Worm (Caenorhabditis elegans) whole organism, L2 larva: ENCODE results near the gene F54D5.17.

ENCODE experiments used
- C34F6.9 ChIP-seq: fragments of 150-350 bp; optimal IDR thresholded peaks from 2 replicates; lab custom pipeline; 2014; ENCODE audit warnings: missing biosample characterization, missing genetic modification characterization
- F13H6.1 ChIP-seq: sonication (generic microtip); optimal IDR thresholded peaks from 2 replicates; lab custom pipeline; 2016; ENCODE audit warnings: missing genetic modification characterization, missing compliant biosample characterization
- R02D3.7 ChIP-seq: fragments of 150-350 bp; optimal IDR thresholded peaks from 2 replicates; lab custom pipeline; 2014; ENCODE audit warnings: missing biosample characterization, missing genetic modification characterization
- Y55F3AM.14 ChIP-seq: fragments of 200-800 bp; sonication (Bioruptor generic); optimal IDR thresholded peaks from 2 replicates; lab custom pipeline; 2018; ENCODE audit warnings: mild to moderate bottlenecking, missing genetic modification characterization, missing compliant biosample characterization
- ZK546.5 ChIP-seq: sonication (generic microtip); optimal IDR thresholded peaks from 2 replicates; lab custom pipeline; 2017; ENCODE audit warnings: missing biosample characterization, missing genetic modification characterization
- alr-1 ChIP-seq: fragments of 150-350 bp; optimal IDR thresholded peaks from 2 replicates; lab custom pipeline; 2014; ENCODE audit warnings: missing biosample characterization, missing genetic modification characterization
- aly-2 ChIP-seq: fragments of 150-350 bp; optimal IDR thresholded peaks from 2 replicates; lab custom pipeline; 2014; ENCODE audit warnings: missing biosample characterization, missing genetic modification characterization
- ama-1 ChIP-seq: fragments of 150-350 bp; optimal IDR thresholded peaks from 2 replicates; lab custom pipeline; 2018; ENCODE audit warnings: inconsistent platforms
- blmp-1 ChIP-seq: sonication (generic microtip); optimal IDR thresholded peaks from 2 replicates; lab custom pipeline; 2017; ENCODE audit warnings: missing genetic modification characterization, mild to moderate bottlenecking, missing compliant biosample characterization, antibody characterized with exemption, moderate library complexity; ENCODE audit not compliant: insufficient read depth
- ceh-16 ChIP-seq: fragments of 150-350 bp; optimal IDR thresholded peaks from 2 replicates; lab custom pipeline; 2014; ENCODE audit warnings: missing biosample characterization, missing genetic modification characterization
- ceh-82 ChIP-seq: fragments of 150-350 bp; optimal IDR thresholded peaks from 2 replicates; lab custom pipeline; 2014; ENCODE audit warnings: missing biosample characterization, missing genetic modification characterization
- crh-2 ChIP-seq: sonication (generic microtip); optimal IDR thresholded peaks from 2 replicates; lab custom pipeline; 2017; ENCODE audit warnings: missing biosample characterization, missing genetic modification characterization
- dmd-4 ChIP-seq: sonication (generic microtip); optimal IDR thresholded peaks from 2 replicates; lab custom pipeline; 2017; ENCODE audit warnings: missing biosample characterization, missing genetic modification characterization
- egl-27 ChIP-seq: sonication (generic microtip); optimal IDR thresholded peaks from 3 replicates; lab custom pipeline; 2017; ENCODE audit warnings: missing biosample characterization, missing genetic modification reagents, missing genetic modification characterization
- elt-1 ChIP-seq: fragments of 150-350 bp; optimal IDR thresholded peaks from 2 replicates; lab custom pipeline; 2014; ENCODE audit warnings: missing biosample characterization, missing genetic modification characterization
- elt-3 ChIP-seq: sonication (generic microtip); optimal IDR thresholded peaks from 2 replicates; lab custom pipeline; 2017; ENCODE audit warnings: missing biosample characterization, missing genetic modification characterization
- fos-1 ChIP-seq: fragments of 150-350 bp; optimal IDR thresholded peaks from 2 replicates; lab custom pipeline; 2014; ENCODE audit warnings: missing biosample characterization, missing genetic modification characterization
- gmeb-1 ChIP-seq: fragments of 150-350 bp; optimal IDR thresholded peaks from 2 replicates; lab custom pipeline; 2014; ENCODE audit warnings: missing biosample characterization, missing genetic modification characterization
- lin-11 ChIP-seq: fragments of 150-350 bp; sonication (generic microtip); optimal IDR thresholded peaks from 2 replicates; lab custom pipeline; 2014; ENCODE audit warnings: missing biosample characterization, missing genetic modification characterization, inconsistent platforms, mixed read lengths
- lin-13 ChIP-seq: fragments of 150-350 bp; optimal IDR thresholded peaks from 2 replicates; lab custom pipeline; 2014; ENCODE audit warnings: missing biosample characterization, missing genetic modification reagents, missing genetic modification characterization
- lin-39 ChIP-seq: fragments of 150-350 bp; optimal IDR thresholded peaks from 2 replicates; lab custom pipeline; 2014; ENCODE audit warnings: missing biosample characterization, missing genetic modification reagents, missing genetic modification characterization
- lsy-2 ChIP-seq, 2 experiments: fragments of 150-350 bp in 1 of 2; sonication (generic microtip) in 1 of 2; optimal IDR thresholded peaks; 2 replicates each; lab custom pipeline; 2014 to 2017; ENCODE audit warnings: missing biosample characterization in 2 of 2, missing genetic modification characterization in 2 of 2
- mab-5 ChIP-seq: fragments of 150-350 bp; optimal IDR thresholded peaks from 2 replicates; lab custom pipeline; 2014; ENCODE audit warnings: missing biosample characterization, missing genetic modification characterization
- mbf-1 ChIP-seq: sonication (generic microtip); optimal IDR thresholded peaks from 2 replicates; lab custom pipeline; 2017; ENCODE audit warnings: missing biosample characterization, missing genetic modification characterization
- mdl-1 ChIP-seq, 2 experiments: fragments of 150-350 bp in 1 of 2; sonication (generic microtip) in 1 of 2; optimal IDR thresholded peaks; 2 replicates each; lab custom pipeline; 2017; ENCODE audit warnings: missing biosample characterization in 2 of 2, missing genetic modification characterization in 2 of 2
- nhr-10 ChIP-seq: sonication (generic microtip); optimal IDR thresholded peaks from 2 replicates; lab custom pipeline; 2017; ENCODE audit warnings: missing biosample characterization, missing genetic modification characterization
- nhr-11 ChIP-seq: fragments of 150-350 bp; optimal IDR thresholded peaks from 2 replicates; lab custom pipeline; 2014; ENCODE audit warnings: missing biosample characterization, missing genetic modification characterization
- nhr-12 ChIP-seq: fragments of 150-350 bp; optimal IDR thresholded peaks from 2 replicates; lab custom pipeline; 2014; ENCODE audit warnings: missing biosample characterization, missing genetic modification characterization
- nhr-129 ChIP-seq: fragments of 150-350 bp; optimal IDR thresholded peaks from 2 replicates; lab custom pipeline; 2014; ENCODE audit warnings: missing biosample characterization, missing genetic modification characterization
- nhr-21 ChIP-seq: fragments of 150-350 bp; optimal IDR thresholded peaks from 2 replicates; lab custom pipeline; 2014; ENCODE audit warnings: missing biosample characterization, missing genetic modification characterization
- nhr-23 ChIP-seq: fragments of 150-350 bp; optimal IDR thresholded peaks from 2 replicates; lab custom pipeline; 2014; ENCODE audit warnings: missing biosample characterization, missing genetic modification reagents, missing genetic modification characterization
- nhr-237 ChIP-seq: fragments of 150-350 bp; optimal IDR thresholded peaks from 2 replicates; lab custom pipeline; 2014; ENCODE audit warnings: missing biosample characterization, missing genetic modification characterization
- nhr-25 ChIP-seq: fragments of 150-350 bp; sonication (generic microtip); optimal IDR thresholded peaks from 3 replicates; lab custom pipeline; 2014; ENCODE audit warnings: missing biosample characterization, missing genetic modification characterization
- nhr-6 ChIP-seq: fragments of 150-350 bp; optimal IDR thresholded peaks from 2 replicates; lab custom pipeline; 2014; ENCODE audit warnings: missing biosample characterization, missing genetic modification characterization
- nhr-77 ChIP-seq: fragments of 150-350 bp; optimal IDR thresholded peaks from 2 replicates; lab custom pipeline; 2014; ENCODE audit warnings: missing biosample characterization, missing genetic modification characterization
- peb-1 ChIP-seq: fragments of 150-350 bp; optimal IDR thresholded peaks from 2 replicates; lab custom pipeline; 2014; ENCODE audit warnings: missing biosample characterization, missing genetic modification characterization
- sem-4 ChIP-seq: fragments of 150-350 bp; optimal IDR thresholded peaks from 2 replicates; lab custom pipeline; 2014; ENCODE audit warnings: missing biosample characterization, missing genetic modification reagents, missing genetic modification characterization
- skn-1 ChIP-seq: sonication (generic microtip); optimal IDR thresholded peaks from 2 replicates; lab custom pipeline; 2017; ENCODE audit warnings: missing biosample characterization, missing genetic modification characterization
- sma-3 ChIP-seq: sonication (generic microtip); optimal IDR thresholded peaks from 2 replicates; lab custom pipeline; 2016; ENCODE audit warnings: missing genetic modification reagents, missing genetic modification characterization, missing compliant biosample characterization
- sma-9 ChIP-seq, 2 experiments: fragments of 150-350 bp in 1 of 2; sonication (generic microtip) in 1 of 2; optimal IDR thresholded peaks; 2 replicates each; lab custom pipeline; 2014 to 2016; ENCODE audit warnings: missing genetic modification characterization in 2 of 2, mild to moderate bottlenecking in 1 of 2, missing biosample characterization in 1 of 2, missing compliant biosample characterization in 1 of 2, missing genetic modification reagents in 1 of 2, moderate library complexity in 1 of 2
- snpc-4 ChIP-seq: fragments of 150-350 bp; optimal IDR thresholded peaks from 2 replicates; lab custom pipeline; 2014; ENCODE audit warnings: missing biosample characterization, missing genetic modification characterization
- unc-39 ChIP-seq: fragments of 150-350 bp; optimal IDR thresholded peaks from 2 replicates; lab custom pipeline; 2014; ENCODE audit warnings: missing biosample characterization, missing genetic modification characterization
- unc-55 ChIP-seq: fragments of 150-350 bp; sonication (generic microtip); optimal IDR thresholded peaks from 3 replicates; lab custom pipeline; 2014; ENCODE audit warnings: missing biosample characterization, missing genetic modification reagents, missing genetic modification characterization
- unc-62 ChIP-seq: fragments of 150-350 bp; optimal IDR thresholded peaks from 2 replicates; lab custom pipeline; 2014; ENCODE audit warnings: missing biosample characterization, missing genetic modification reagents, missing genetic modification characterization
- zag-1 ChIP-seq: fragments of 150-350 bp; optimal IDR thresholded peaks from 2 replicates; lab custom pipeline; 2014; ENCODE audit warnings: missing biosample characterization, missing genetic modification characterization
- ztf-1 ChIP-seq: fragments of 200-800 bp; sonication (Bioruptor generic); conservative IDR thresholded peaks from 2 replicates; pipeline ENCODE4 v1.3.6; 2022; ENCODE audit warnings: missing genetic modification characterization, missing compliant biosample characterization
- ztf-11 ChIP-seq: sonication (generic microtip); optimal IDR thresholded peaks from 2 replicates; lab custom pipeline; 2017; ENCODE audit warnings: missing biosample characterization, missing genetic modification characterization
- ztf-4 ChIP-seq: fragments of 150-350 bp; optimal IDR thresholded peaks from 2 replicates; lab custom pipeline; 2014; ENCODE audit warnings: missing biosample characterization, missing genetic modification characterization

The F54D5.17 gene

DNA sequence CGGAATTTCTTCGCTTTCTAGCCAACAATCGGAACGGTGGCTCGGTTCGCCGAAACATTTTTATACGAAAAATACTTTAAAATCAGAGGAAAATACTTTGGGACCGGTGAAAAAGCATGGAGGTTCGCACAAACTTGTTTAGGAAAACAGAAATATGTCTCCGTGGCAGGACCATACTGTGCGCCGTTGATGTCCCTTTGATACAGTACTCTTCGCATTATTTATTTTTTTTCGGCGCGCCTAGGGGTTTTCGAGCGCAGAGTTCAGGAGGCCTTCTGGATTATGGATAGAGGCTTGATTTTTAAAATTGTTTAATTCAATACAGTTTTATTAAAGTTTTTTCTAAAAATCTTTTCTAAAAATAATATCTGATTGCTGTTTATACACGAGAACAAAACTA is 11.7 kb upstream of the F54D5.17 start, which contains the start of gene F54D5.9:
Gene F54D5.9 (minus strand): TSS at position 115 of the 400 bp plus-strand sequence.
- TF ChIP-seq elt-1 (tag; lab: Kevin White, UChicago) (no peak), unc-62 (no peak), R02D3.7 (tag; lab: Kevin White, UChicago) (no peak), nhr-12 (tag; lab: Kevin White, UChicago) (no peak), Y55F3AM.14 (GFP tag; lab: Kevin White, UChicago) (no peak), nhr-25 (tag; lab: Kevin White, UChicago) (no peak), aly-2 (tag; lab: Kevin White, UChicago) (no peak), nhr-11 (tag; lab: Kevin White, UChicago) (no peak), crh-2 (tag; lab: Kevin White, UChicago) (no peak), zag-1 (tag; lab: Kevin White, UChicago) (no peak), sma-3 (GFP tag; lab: Kevin White, UChicago) (no peak), C34F6.9 (tag; lab: Kevin White, UChicago) (no peak), blmp-1 (no peak)

DNA sequence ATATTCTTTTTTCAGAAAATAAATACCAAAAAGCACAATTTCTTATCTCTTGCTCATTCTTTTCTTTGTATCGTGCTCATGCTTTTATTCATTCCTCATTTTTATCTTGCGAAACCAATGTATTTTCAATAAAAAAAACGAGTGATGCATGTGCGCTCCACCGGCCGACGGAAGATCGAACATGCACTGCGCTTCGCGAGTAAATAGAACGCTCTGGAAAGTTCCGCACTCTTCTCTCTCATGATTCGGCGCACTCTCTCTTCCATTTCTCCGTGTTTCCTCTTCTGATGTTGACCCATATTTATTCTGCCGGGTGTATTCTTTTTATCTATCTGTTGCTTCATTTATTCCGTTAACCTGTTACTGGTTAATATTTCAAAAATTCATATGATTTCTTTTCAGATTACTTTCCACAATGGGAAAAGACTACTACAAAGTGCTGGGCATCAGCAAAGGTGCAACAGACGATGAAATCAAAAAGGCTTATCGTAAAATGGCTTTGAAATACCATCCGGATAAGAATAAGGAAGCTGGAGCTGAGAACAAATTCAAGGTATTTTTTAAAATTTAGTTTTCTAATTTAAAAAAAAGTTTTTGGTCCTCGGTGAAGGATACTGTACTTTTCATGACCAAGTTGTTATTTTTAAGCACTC is 11.0 kb upstream of the F54D5.17 start, which contains the start of gene dnj-13:
Gene dnj-13 (plus strand): TSS at position 403 of the 653 bp plus-strand sequence.
- peak; percentile 76 for TF ChIP-seq egl-27 (tag; lab: Kevin White, UChicago)
- TF ChIP-seq unc-62: peak; percentile 32
- TF ChIP-seq nhr-11 (tag; lab: Kevin White, UChicago): no peak
- TF ChIP-seq C34F6.9 (tag; lab: Kevin White, UChicago): peak; percentile 92
- TF ChIP-seq nhr-10 (tag; lab: Kevin White, UChicago): peak; percentile 82
- TF ChIP-seq ztf-4 (tag; lab: Kevin White, UChicago): peak; percentile 89
- peak; percentile 96 for TF ChIP-seq F13H6.1 (tag; lab: Kevin White, UChicago)
- peak; percentile 7 for TF ChIP-seq alr-1 (tag; lab: Kevin White, UChicago)
- TF ChIP-seq sma-3 (GFP tag; lab: Kevin White, UChicago): peak; percentile 98
- peak; percentile 95 for TF ChIP-seq unc-55 (GFP tag; lab: Kevin White, UChicago)
- TF ChIP-seq mbf-1 (tag; lab: Kevin White, UChicago): no peak
- TF ChIP-seq aly-2 (tag; lab: Kevin White, UChicago): no peak
- TF ChIP-seq ZK546.5: peak; percentile 38
- peak; percentile 52 for TF ChIP-seq R02D3.7 (tag; lab: Kevin White, UChicago)
- peak; percentile 58 for TF ChIP-seq ceh-16 (tag; lab: Kevin White, UChicago)
- TF ChIP-seq mdl-1 (tag; optimal IDR thresholded peaks at IDR 0.05; lab: Kevin White, UChicago): peak; percentile 53 to 78
- TF ChIP-seq mab-5 (tag; lab: Kevin White, UChicago): peak; percentile 91
- TF ChIP-seq sem-4 (tag; lab: Kevin White, UChicago): peak; percentile 96
- no peak for TF ChIP-seq elt-3 (tag; lab: Kevin White, UChicago)
- no peak for TF ChIP-seq ztf-11
- peak; percentile 86 for TF ChIP-seq nhr-129
- peak; percentile 90 for TF ChIP-seq nhr-21 (tag; lab: Kevin White, UChicago)
- peak; percentile 88 for TF ChIP-seq lin-11 (tag; lab: Kevin White, UChicago)
- peak; percentile 94 for TF ChIP-seq Y55F3AM.14 (GFP tag; lab: Kevin White, UChicago)
- TF ChIP-seq nhr-6 (tag; lab: Kevin White, UChicago): peak; percentile 89
- peak; percentile 97 for TF ChIP-seq sma-9 (GFP tag; optimal IDR thresholded peaks at IDR 0.05; lab: Kevin White, UChicago)
- TF ChIP-seq sma-9 (tag; optimal IDR thresholded peaks at IDR 0.05; lab: Kevin White, UChicago): no peak
- TF ChIP-seq ama-1 (lab: Kevin White, UChicago): peak; percentile 88
- peak; percentile 92 for TF ChIP-seq lin-13 (GFP tag; lab: Kevin White, UChicago)
- TF ChIP-seq gmeb-1 (tag; lab: Kevin White, UChicago): peak; percentile 90
- TF ChIP-seq nhr-77 (tag; lab: Kevin White, UChicago): peak; percentile 82
- TF ChIP-seq blmp-1: peak; percentile 66
- peak; percentile 87 for TF ChIP-seq nhr-25 (tag; lab: Kevin White, UChicago)
- TF ChIP-seq skn-1 (tag; lab: Kevin White, UChicago): peak; percentile 61
- peak; percentile 43 for TF ChIP-seq nhr-237
- TF ChIP-seq unc-39 (tag; lab: Kevin White, UChicago): no peak
- TF ChIP-seq fos-1 (tag; lab: Kevin White, UChicago): peak; percentile 81
- TF ChIP-seq snpc-4 (tag; lab: Kevin White, UChicago): peak; percentile 78
- peak; percentile 93 for TF ChIP-seq crh-2 (tag; lab: Kevin White, UChicago)
- no peak for TF ChIP-seq peb-1 (tag; lab: Kevin White, UChicago)
- TF ChIP-seq ceh-82 (tag; lab: Kevin White, UChicago): peak; percentile 54
- no peak for TF ChIP-seq ztf-1 (GFP tag; lab: Robert Waterston, UW)
- peak; percentile 30 for TF ChIP-seq lin-39 (tag; lab: Kevin White, UChicago)
- TF ChIP-seq zag-1 (tag; lab: Kevin White, UChicago): peak; percentile 70
- no peak for TF ChIP-seq elt-1 (tag; lab: Kevin White, UChicago)
- no peak for TF ChIP-seq nhr-12 (tag; lab: Kevin White, UChicago)
- peak; percentile 89 to 92 for TF ChIP-seq lsy-2 (tag; optimal IDR thresholded peaks at IDR 0.05; lab: Kevin White, UChicago)
- peak; percentile 14 for TF ChIP-seq dmd-4 (tag; lab: Kevin White, UChicago)
- TF ChIP-seq nhr-23 (tag; lab: Kevin White, UChicago): no peak
